Worm (Caenorhabditis elegans) whole organism, L3 larva: Measurements from ENCODE around the gene frpr-9.

ENCODE experiments used
- R02D3.7 ChIP-seq: fragments of 150-350 bp; optimal IDR thresholded peaks from 2 replicates; lab custom pipeline; 2014; ENCODE audit warnings: missing biosample characterization, missing genetic modification characterization
- ZK546.5 ChIP-seq: sonication (generic microtip); optimal IDR thresholded peaks from 2 replicates; lab custom pipeline; 2017; ENCODE audit warnings: missing biosample characterization, missing genetic modification characterization
- ama-1 ChIP-seq: fragments of 150-350 bp; optimal IDR thresholded peaks from 2 replicates; lab custom pipeline; 2018
- ceh-28 ChIP-seq: fragments of 150-350 bp; optimal IDR thresholded peaks from 2 replicates; lab custom pipeline; 2014; ENCODE audit warnings: missing biosample characterization, missing genetic modification reagents, missing genetic modification characterization
- egl-27 ChIP-seq: sonication (generic microtip); optimal IDR thresholded peaks from 4 replicates; lab custom pipeline; 2017; ENCODE audit warnings: missing biosample characterization, missing genetic modification reagents, missing genetic modification characterization
- elt-3 ChIP-seq, 3 experiments: fragments of 150-350 bp in 1 of 3; sonication (generic microtip) in 2 of 3; optimal IDR thresholded peaks; 2 replicates in 2 of 3; 4 replicates in 1 of 3; lab custom pipeline; 2014 to 2017; ENCODE audit warnings: missing biosample characterization in 3 of 3, missing genetic modification characterization in 3 of 3
- lin-15B ChIP-seq: fragments of 150-350 bp; optimal IDR thresholded peaks from 2 replicates; lab custom pipeline; 2014; ENCODE audit warnings: missing biosample characterization, missing genetic modification characterization
- lsy-12 ChIP-seq: sonication (generic microtip); optimal IDR thresholded peaks from 2 replicates; lab custom pipeline; 2016; ENCODE audit warnings: mild to moderate bottlenecking, missing genetic modification characterization, missing compliant biosample characterization
- nhr-76 ChIP-seq: fragments of 150-350 bp; sonication (generic microtip); optimal IDR thresholded peaks from 5 replicates; lab custom pipeline; 2014; ENCODE audit warnings: missing biosample characterization, missing genetic modification characterization
- nhr-77 ChIP-seq: fragments of 150-350 bp; optimal IDR thresholded peaks from 2 replicates; lab custom pipeline; 2014; ENCODE audit warnings: missing biosample characterization, missing genetic modification characterization
- pqm-1 ChIP-seq: fragments of 150-350 bp; optimal IDR thresholded peaks from 2 replicates; lab custom pipeline; 2017; ENCODE audit warnings: missing biosample characterization, missing genetic modification characterization, inconsistent platforms
- zag-1 ChIP-seq: fragments of 150-350 bp; optimal IDR thresholded peaks from 2 replicates; lab custom pipeline; 2014; ENCODE audit warnings: missing biosample characterization, missing genetic modification characterization
- ztf-4 ChIP-seq: fragments of 150-350 bp; optimal IDR thresholded peaks from 2 replicates; lab custom pipeline; 2014; ENCODE audit warnings: missing biosample characterization, missing genetic modification characterization

ce11 chrV:11014758-11015157 is 22.9 kb downstream of the frpr-9 start:
- TF ChIP-seq ama-1 (lab: Kevin White, UChicago) = no peak
- no peak for TF ChIP-seq ZK546.5
- TF ChIP-seq zag-1 (tag; lab: Kevin White, UChicago) = no peak
- no peak for TF ChIP-seq ztf-4 (tag; lab: Kevin White, UChicago)
- TF ChIP-seq elt-3 (tag; optimal IDR thresholded peaks at IDR 0.05; lab: Kevin White, UChicago) = no peak
- TF ChIP-seq pqm-1 (tag; lab: Kevin White, UChicago) = no peak
- no peak for TF ChIP-seq ceh-28
- TF ChIP-seq egl-27 (tag; lab: Kevin White, UChicago) = no peak
- TF ChIP-seq nhr-77 (tag; lab: Kevin White, UChicago) = no peak
- TF ChIP-seq lin-15B (tag; lab: Kevin White, UChicago) = no peak
- no peak for TF ChIP-seq nhr-76 (tag; lab: Kevin White, UChicago)
- no peak for TF ChIP-seq lsy-12 (tag; lab: Kevin White, UChicago)
- no peak for TF ChIP-seq R02D3.7
